Worm (Caenorhabditis elegans): ENCODE measurements around the gene Y59E9AL.8.
"Not testable (repeated sequence)": the region's sequence is repeated elsewhere in the genome, so short reads cannot be mapped to it uniquely, and the experiment has no call there.

Gene Y59E9AL.8

ce11 chrIV:5225277-5225822 is 1.2 kb upstream of the Y59E9AL.8 start, which contains the start of gene cylc-1:
cylc-1 (minus strand) TSS chrIV:5225772.
- not testable (repeated sequence) for TF ChIP-seq nhr-2, zip-8, nhr-76 (tag; optimal IDR thresholded peaks at IDR 0.05)

ce11 chrIV:5221721-5222120 is 2.4 kb downstream of the Y59E9AL.8 start:
- no peak for TF ChIP-seq M03D4.4 (tag; optimal IDR thresholded peaks at IDR 0.05)
- TF ChIP-seq tbx-8 (GFP tag; optimal IDR thresholded peaks at IDR 0.05): no peak

- TF ChIP-seq elt-3 (tag; optimal IDR thresholded peaks at IDR 0.05); nhr-12 (tag; optimal IDR thresholded peaks at IDR 0.05); tbx-8 (GFP tag; optimal IDR thresholded peaks at IDR 0.05): not testable (repeated sequence)
Measured at ce11 chrIV:5218496-5218895, 5.6 kb downstream of the Y59E9AL.8 start, which contains the start of gene nsph-4.2. nsph-4.2 (plus strand) TSS chrIV:5218796.

ce11 chrIV:5216349-5216748 is 7.8 kb downstream of the Y59E9AL.8 start:
- TF ChIP-seq lsy-2 (tag; optimal IDR thresholded peaks at IDR 0.05): no peak
- no peak for TF ChIP-seq lin-13 (tag; optimal IDR thresholded peaks at IDR 0.05)
- no peak for TF ChIP-seq blmp-1 (tag; optimal IDR thresholded peaks at IDR 0.05)
- no peak for TF ChIP-seq flh-1 (GFP tag; optimal IDR thresholded peaks at IDR 0.05)
- TF ChIP-seq elt-3 (tag; optimal IDR thresholded peaks at IDR 0.05): no peak
- TF ChIP-seq drap-1 (GFP tag; optimal IDR thresholded peaks at IDR 0.05): no peak
- no peak for TF ChIP-seq ham-2 (GFP tag; optimal IDR thresholded peaks at IDR 0.05)
- no peak for TF ChIP-seq ceh-43 (GFP tag; optimal IDR thresholded peaks at IDR 0.05)
- no peak for TF ChIP-seq snpc-4 (tag; optimal IDR thresholded peaks at IDR 0.05)
- no peak for TF ChIP-seq unc-62 (GFP tag; optimal IDR thresholded peaks at IDR 0.05)
- no peak for TF ChIP-seq cnd-1 (tag; optimal IDR thresholded peaks at IDR 0.05)
- no peak for TF ChIP-seq unc-39 (tag; optimal IDR thresholded peaks at IDR 0.05)
- TF ChIP-seq mep-1 (tag; optimal IDR thresholded peaks at IDR 0.05): no peak
- TF ChIP-seq nhr-12 (tag; optimal IDR thresholded peaks at IDR 0.05): no peak
- no peak for TF ChIP-seq mab-5 (tag; optimal IDR thresholded peaks at IDR 0.05)
- no peak for TF ChIP-seq zip-8 (tag; optimal IDR thresholded peaks at IDR 0.05)
- no peak for TF ChIP-seq bed-3 (GFP tag; optimal IDR thresholded peaks at IDR 0.05)
- no peak for TF ChIP-seq ces-1 (GFP tag; optimal IDR thresholded peaks at IDR 0.05)

- TF ChIP-seq hlh-1 (tag; optimal IDR thresholded peaks at IDR 0.05) (no peak), nhr-2 (tag; optimal IDR thresholded peaks at IDR 0.05) (no peak), elt-3 (tag; optimal IDR thresholded peaks at IDR 0.05) (no peak), flh-1 (GFP tag; optimal IDR thresholded peaks at IDR 0.05) (no peak), nhr-76 (tag; optimal IDR thresholded peaks at IDR 0.05) (no peak), snpc-4 (tag; optimal IDR thresholded peaks at IDR 0.05) (no peak), bed-3 (GFP tag; optimal IDR thresholded peaks at IDR 0.05) (no peak), nhr-28 (tag; optimal IDR thresholded peaks at IDR 0.05) (no peak)
Measured at ce11 chrIV:5215092-5215491, 9.0 kb downstream of the Y59E9AL.8 start, which contains the start of gene Y59E9AL.4. Y59E9AL.4 (minus strand) TSS chrIV:5215192.

ce11 chrIV:5210606-5211005 is 13.5 kb downstream of the Y59E9AL.8 start:
- TF ChIP-seq lsy-2 (tag; optimal IDR thresholded peaks at IDR 0.05): no peak
- TF ChIP-seq ces-1 (GFP tag; optimal IDR thresholded peaks at IDR 0.05): no peak
- no peak for TF ChIP-seq lin-32 (GFP tag; optimal IDR thresholded peaks at IDR 0.05)
- no peak for TF ChIP-seq blmp-1 (tag; optimal IDR thresholded peaks at IDR 0.05)
- no peak for TF ChIP-seq unc-120 (tag; optimal IDR thresholded peaks at IDR 0.05; ENCODE audit: poor library complexity, severe bottlenecking)
- TF ChIP-seq tbx-8 (GFP tag; optimal IDR thresholded peaks at IDR 0.05): no peak
- no peak for TF ChIP-seq M03D4.4 (tag; optimal IDR thresholded peaks at IDR 0.05)
- no peak for TF ChIP-seq zip-8 (tag; optimal IDR thresholded peaks at IDR 0.05)
- no peak for TF ChIP-seq mab-5 (tag; optimal IDR thresholded peaks at IDR 0.05)
- no peak for TF ChIP-seq hlh-1 (tag; optimal IDR thresholded peaks at IDR 0.05)
- no peak for TF ChIP-seq unc-39 (tag; optimal IDR thresholded peaks at IDR 0.05)
- no peak for TF ChIP-seq ceh-39 (tag; optimal IDR thresholded peaks at IDR 0.05)
- no peak for TF ChIP-seq ceh-83 (GFP tag; optimal IDR thresholded peaks at IDR 0.05)
- TF ChIP-seq drap-1 (GFP tag; optimal IDR thresholded peaks at IDR 0.05): no peak
- TF ChIP-seq unc-62 (GFP tag; optimal IDR thresholded peaks at IDR 0.05): no peak
- no peak for TF ChIP-seq flh-1 (GFP tag; optimal IDR thresholded peaks at IDR 0.05)
- TF ChIP-seq nhr-28 (tag; optimal IDR thresholded peaks at IDR 0.05): no peak
- no peak for TF ChIP-seq snpc-4 (tag; optimal IDR thresholded peaks at IDR 0.05)
- no peak for TF ChIP-seq mep-1 (tag; optimal IDR thresholded peaks at IDR 0.05)
